Fruit fly (Drosophila melanogaster) whole organism, prepupa: ENCODE results near the gene CG9328.
A peak's percentile ranks its signal among the peaks of the same experiment; 100 is the strongest.

ENCODE experiments used
- Blimp-1 ChIP-seq: fragments of 200-800 bp; sonication (Bioruptor generic); optimal IDR thresholded peaks from 3 replicates; lab custom pipeline; 2017; ENCODE audit warnings: missing biosample characterization, missing genetic modification characterization, mild to moderate bottlenecking, moderate library complexity, missing genetic modification reagents
- CG10631 ChIP-seq: fragments of 200-800 bp; sonication (Bioruptor generic); optimal IDR thresholded peaks from 2 replicates; lab custom pipeline; 2016; ENCODE audit warnings: missing biosample characterization, missing genetic modification characterization
- CG11294 ChIP-seq: fragments of 200-800 bp; sonication (Bioruptor generic); IDR thresholded peaks from 2 replicates; pipeline ENCODE4 v1.3.6; 2022; ENCODE audit warnings: missing biosample characterization, missing genetic modification characterization
- CG11762 ChIP-seq: fragments of 200-800 bp; sonication (Bioruptor generic); optimal IDR thresholded peaks from 3 replicates; lab custom pipeline; 2016; ENCODE audit warnings: missing biosample characterization, missing genetic modification characterization; ENCODE audit not compliant: insufficient read depth
- CG1621 ChIP-seq: fragments of 200-800 bp; sonication (Bioruptor generic); optimal IDR thresholded peaks from 3 replicates; lab custom pipeline; 2018; ENCODE audit warnings: missing biosample characterization, mild to moderate bottlenecking, missing genetic modification characterization
- CG16779 ChIP-seq: fragments of 200-800 bp; sonication (Bioruptor generic); optimal IDR thresholded peaks from 3 replicates; lab custom pipeline; 2017; ENCODE audit warnings: missing biosample characterization, mild to moderate bottlenecking, missing genetic modification characterization
- CG3032 ChIP-seq: fragments of 200-800 bp; optimal IDR thresholded peaks from 2 replicates; lab custom pipeline; 2019; ENCODE audit warnings: missing biosample characterization, mild to moderate bottlenecking, missing genetic modification characterization, moderate library complexity
- CG34406 ChIP-seq: fragments of 200-800 bp; sonication (Bioruptor generic); optimal IDR thresholded peaks from 3 replicates; lab custom pipeline; 2016; ENCODE audit warnings: missing biosample characterization, missing genetic modification characterization
- CG3919 ChIP-seq: fragments of 200-800 bp; sonication (Bioruptor generic); optimal IDR thresholded peaks from 3 replicates; lab custom pipeline; 2016; ENCODE audit warnings: missing biosample characterization, missing genetic modification characterization
- CG6792 ChIP-seq: fragments of 200-800 bp; sonication (Bioruptor generic); optimal IDR thresholded peaks from 3 replicates; lab custom pipeline; 2016; ENCODE audit warnings: missing biosample characterization, missing genetic modification characterization
- CG6808 ChIP-seq: fragments of 200-800 bp; sonication (Bioruptor generic); optimal IDR thresholded peaks from 3 replicates; lab custom pipeline; 2017; ENCODE audit warnings: missing biosample characterization, missing genetic modification characterization, mild to moderate bottlenecking, moderate library complexity, missing genetic modification reagents
- CG6854 ChIP-seq: fragments of 200-800 bp; sonication (Bioruptor generic); optimal IDR thresholded peaks from 2 replicates; lab custom pipeline; 2017; ENCODE audit warnings: missing biosample characterization, mild to moderate bottlenecking, missing genetic modification characterization
- CG8119 ChIP-seq: fragments of 200-800 bp; sonication (Bioruptor generic); IDR thresholded peaks from 3 replicates; pipeline ENCODE4 v1.3.6; 2022; ENCODE audit warnings: missing biosample characterization, missing genetic modification characterization
- CG8632 ChIP-seq: fragments of 200-800 bp; sonication (Bioruptor generic); optimal IDR thresholded peaks from 3 replicates; lab custom pipeline; 2016; ENCODE audit warnings: missing biosample characterization, missing genetic modification characterization
- CG9139 ChIP-seq: fragments of 200-800 bp; sonication (Bioruptor generic); optimal IDR thresholded peaks from 3 replicates; lab custom pipeline; 2017; ENCODE audit warnings: missing biosample characterization, mild to moderate bottlenecking, missing genetic modification characterization
- Eip75B ChIP-seq: fragments of 200-800 bp; sonication (Bioruptor generic); optimal IDR thresholded peaks from 3 replicates; lab custom pipeline; 2016; ENCODE audit warnings: missing biosample characterization, missing genetic modification characterization
- Eip78C ChIP-seq: fragments of 200-800 bp; sonication (Bioruptor generic); peaks from one replicate; lab custom pipeline; 2016; ENCODE audit warnings: missing biosample characterization, missing genetic modification characterization
- Eip93F ChIP-seq: fragments of 200-800 bp; sonication (Bioruptor generic); optimal IDR thresholded peaks from 2 replicates; lab custom pipeline; 2016; ENCODE audit warnings: missing biosample characterization, mild to moderate bottlenecking, missing genetic modification characterization
- Ets21C ChIP-seq: fragments of 200-800 bp; sonication (Bioruptor generic); optimal IDR thresholded peaks from 3 replicates; lab custom pipeline; 2016; ENCODE audit warnings: missing biosample characterization, missing genetic modification characterization
- Ets96B ChIP-seq: fragments of 200-800 bp; optimal IDR thresholded peaks from 2 replicates; lab custom pipeline; 2019; ENCODE audit warnings: missing biosample characterization, mild to moderate bottlenecking, missing genetic modification characterization, moderate library complexity
- Gug ChIP-seq: fragments of 200-800 bp; sonication (Bioruptor generic); IDR thresholded peaks from 2 replicates; pipeline ENCODE4 v1.3.6; 2022; ENCODE audit warnings: missing biosample characterization, missing genetic modification characterization
- Hr38 ChIP-seq: sonication (Bioruptor generic); optimal IDR thresholded peaks from 2 replicates; lab custom pipeline; 2016; ENCODE audit warnings: missing biosample characterization, missing genetic modification characterization
- Hr39 ChIP-seq: fragments of 200-800 bp; sonication (Bioruptor generic); optimal IDR thresholded peaks from 2 replicates; lab custom pipeline; 2016; ENCODE audit warnings: missing biosample characterization, missing genetic modification characterization
- Lpt ChIP-seq: fragments of 200-800 bp; sonication (Bioruptor generic); optimal IDR thresholded peaks from 3 replicates; lab custom pipeline; 2016; ENCODE audit warnings: missing biosample characterization, missing genetic modification characterization
- Met ChIP-seq: fragments of 200-800 bp; sonication (Bioruptor generic); optimal IDR thresholded peaks from 3 replicates; lab custom pipeline; 2016; ENCODE audit warnings: missing biosample characterization, missing genetic modification characterization
- OdsH ChIP-seq: fragments of 200-800 bp; sonication (Bioruptor generic); optimal IDR thresholded peaks from 3 replicates; lab custom pipeline; 2016; ENCODE audit warnings: missing biosample characterization, missing genetic modification characterization
- Smox ChIP-seq: fragments of 200-800 bp; sonication (Bioruptor generic); optimal IDR thresholded peaks from 3 replicates; lab custom pipeline; 2016; ENCODE audit warnings: missing biosample characterization, missing genetic modification characterization
- Sox102F ChIP-seq: fragments of 200-800 bp; sonication (Bioruptor generic); optimal IDR thresholded peaks from 2 replicates; lab custom pipeline; 2016; ENCODE audit warnings: missing biosample characterization, mild to moderate bottlenecking, missing genetic modification characterization
- Sox14 ChIP-seq: fragments of 200-800 bp; sonication (Bioruptor generic); optimal IDR thresholded peaks from 3 replicates; lab custom pipeline; 2016; ENCODE audit warnings: missing biosample characterization, missing genetic modification characterization
- Sox15 ChIP-seq: fragments of 200-800 bp; sonication (Bioruptor generic); optimal IDR thresholded peaks from 3 replicates; lab custom pipeline; 2016; ENCODE audit warnings: missing biosample characterization, missing genetic modification characterization
- acj6 ChIP-seq: fragments of 200-800 bp; sonication (Bioruptor generic); optimal IDR thresholded peaks from 3 replicates; lab custom pipeline; 2016; ENCODE audit warnings: missing biosample characterization, missing genetic modification characterization
- cyc ChIP-seq: fragments of 200-800 bp; sonication (Bioruptor generic); optimal IDR thresholded peaks from 3 replicates; lab custom pipeline; 2016; ENCODE audit warnings: missing biosample characterization, missing genetic modification characterization
- dsx ChIP-seq: fragments of 200-800 bp; optimal IDR thresholded peaks from 3 replicates; lab custom pipeline; 2019; ENCODE audit warnings: missing biosample characterization, mild to moderate bottlenecking, missing genetic modification characterization, moderate library complexity; ENCODE audit not compliant: poor library complexity, severe bottlenecking
- eg ChIP-seq: fragments of 200-800 bp; sonication (Bioruptor generic); IDR thresholded peaks from 3 replicates; pipeline ENCODE4 v1.3.6; 2022; ENCODE audit warnings: missing biosample characterization, missing genetic modification characterization
- fd59A ChIP-seq: fragments of 200-800 bp; sonication (Bioruptor generic); optimal IDR thresholded peaks from 2 replicates; lab custom pipeline; 2017; ENCODE audit warnings: missing biosample characterization, mild to moderate bottlenecking, missing genetic modification characterization, missing genetic modification reagents
- fkh ChIP-seq: fragments of 200-800 bp; sonication (Bioruptor generic); optimal IDR thresholded peaks from 3 replicates; lab custom pipeline; 2017; ENCODE audit warnings: missing biosample characterization, mild to moderate bottlenecking, missing genetic modification characterization, moderate library complexity
- lz ChIP-seq: fragments of 200-800 bp; sonication (Bioruptor generic); optimal IDR thresholded peaks from 3 replicates; lab custom pipeline; 2016; ENCODE audit warnings: missing biosample characterization, missing genetic modification characterization
- pdm3 ChIP-seq: fragments of 200-800 bp; sonication (Bioruptor generic); optimal IDR thresholded peaks from 3 replicates; lab custom pipeline; 2016; ENCODE audit warnings: missing biosample characterization, missing genetic modification characterization
- salr ChIP-seq, 2 experiments: fragments of 200-800 bp; sonication (Bioruptor generic); optimal IDR thresholded peaks; 3 replicates each; lab custom pipeline; 2016 to 2018; ENCODE audit warnings: missing biosample characterization in 2 of 2, missing genetic modification characterization in 2 of 2, mild to moderate bottlenecking in 1 of 2
- spab ChIP-seq: fragments of 200-800 bp; sonication (Bioruptor generic); optimal IDR thresholded peaks from 2 replicates; lab custom pipeline; 2017; ENCODE audit warnings: missing biosample characterization, mild to moderate bottlenecking, missing genetic modification characterization, missing genetic modification reagents
- svp ChIP-seq: fragments of 200-800 bp; sonication (Bioruptor generic); peaks from one replicate; lab custom pipeline; 2016; ENCODE audit warnings: missing biosample characterization, missing genetic modification characterization
- topi ChIP-seq: fragments of 200-800 bp; sonication (Bioruptor generic); optimal IDR thresholded peaks from 3 replicates; lab custom pipeline; 2016; ENCODE audit warnings: missing biosample characterization, missing genetic modification characterization
- vri ChIP-seq: fragments of 200-800 bp; sonication (Bioruptor generic); optimal IDR thresholded peaks from 3 replicates; lab custom pipeline; 2016; ENCODE audit warnings: missing biosample characterization, mild to moderate bottlenecking, missing genetic modification characterization

Gene CG9328

dm6 chr2L:20799991-20800897, 2.7 kb downstream of the CG9328 start (continued):
- TF ChIP-seq vri (peak; percentile 97), Sox15 (GFP tag; lab: Kevin White, UChicago) (peak; percentile 91), CG6792 (GFP tag; lab: Kevin White, UChicago) (peak; percentile 95), Blimp-1 (peak; percentile 90), Met (GFP tag; lab: Kevin White, UChicago) (peak; percentile 99), CG6808 (GFP tag; lab: Kevin White, UChicago) (peak; percentile 97), Smox (peak; percentile 97), lz (GFP tag; lab: Kevin White, UChicago) (peak; percentile 97), CG8119 (GFP tag; lab: Robert Waterston, UW) (peak; percentile 77), OdsH (GFP tag; lab: Kevin White, UChicago) (peak; percentile 94), acj6 (GFP tag; lab: Kevin White, UChicago) (peak; percentile 96), cyc (GFP tag; lab: Kevin White, UChicago) (peak; percentile 98), CG3919 (GFP tag; lab: Kevin White, UChicago) (peak; percentile 97), Hr38 (no peak), CG10631 (GFP tag; lab: Kevin White, UChicago) (peak; percentile 95), Eip93F (GFP tag; lab: Kevin White, UChicago) (peak; percentile 95), CG11294 (no peak; the same call in 1 of the 2 replicates), svp (GFP tag; lab: Kevin White, UChicago) (peak; percentile 99), CG3032 (tag; lab: Kevin White, UChicago) (peak; percentile 97), Ets21C (GFP tag; lab: Kevin White, UChicago) (peak; percentile 97), CG9139 (GFP tag; lab: Kevin White, UChicago) (peak; percentile 95), CG1621 (tag; lab: Kevin White, UChicago) (peak; percentile 97)
- TF ChIP-seq, all 60 proteins: peak for 58

- no peak for TF ChIP-seq eg (GFP tag; lab: Robert Waterston, UW)
- no peak for TF ChIP-seq dsx (GFP tag; lab: Kevin White, UChicago)
- TF ChIP-seq fd59A = no peak
- no peak for TF ChIP-seq CG34406
- no peak for TF ChIP-seq Lpt (GFP tag; lab: Kevin White, UChicago)
- no peak for TF ChIP-seq Eip75B (GFP tag; lab: Kevin White, UChicago)
- TF ChIP-seq CG3032 (tag; lab: Kevin White, UChicago) = no peak
Observed at dm6 chr2L:20801801-20802200, 4.3 kb downstream of the CG9328 start.

- peak; percentile 37 for TF ChIP-seq spab (GFP tag; lab: Kevin White, UChicago)
- TF ChIP-seq OdsH (GFP tag; lab: Kevin White, UChicago) = peak; percentile 69
- TF ChIP-seq topi = peak; percentile 77
- peak; percentile 53 for TF ChIP-seq lz (GFP tag; lab: Kevin White, UChicago)
- peak; percentile 61 for TF ChIP-seq CG6792 (GFP tag; lab: Kevin White, UChicago)
- peak; percentile 61 for TF ChIP-seq Met (GFP tag; lab: Kevin White, UChicago)
- TF ChIP-seq Sox14 (GFP tag; lab: Kevin White, UChicago) = peak; percentile 49
- peak; percentile 83 for TF ChIP-seq cyc (GFP tag; lab: Kevin White, UChicago)
- TF ChIP-seq salr (GFP tag; optimal IDR thresholded peaks at IDR 0.05; lab: Kevin White, UChicago) = no peak
- TF ChIP-seq Gug (GFP tag; lab: Robert Waterston, UW) = peak; percentile 81
- peak; percentile 78 for TF ChIP-seq Ets96B
- no peak for TF ChIP-seq vri
- TF ChIP-seq acj6 (GFP tag; lab: Kevin White, UChicago) = peak; percentile 55
- peak; percentile 30 for TF ChIP-seq CG8632 (GFP tag; lab: Kevin White, UChicago)
- peak; percentile 53 for TF ChIP-seq Hr39 (GFP tag; lab: Kevin White, UChicago)
- TF ChIP-seq CG11294 = peak; percentile 61
- TF ChIP-seq dsx (GFP tag; lab: Kevin White, UChicago) = peak; percentile 64
- TF ChIP-seq Lpt (GFP tag; lab: Kevin White, UChicago) = peak; percentile 45
- TF ChIP-seq CG8119 (GFP tag; lab: Robert Waterston, UW) = peak; percentile 78
- peak; percentile 46 for TF ChIP-seq CG3032 (tag; lab: Kevin White, UChicago)
- TF ChIP-seq Eip93F (GFP tag; lab: Kevin White, UChicago) = no peak
- TF ChIP-seq Eip78C = peak; percentile 89
- TF ChIP-seq Sox15 (GFP tag; lab: Kevin White, UChicago) = peak; percentile 42
- TF ChIP-seq fkh (GFP tag; lab: Kevin White, UChicago) = no peak
- TF ChIP-seq CG6854 (GFP tag; lab: Kevin White, UChicago) = no peak
- no peak for TF ChIP-seq CG16779
- TF ChIP-seq Sox102F = peak; percentile 55
- peak; percentile 55 for TF ChIP-seq CG11762 (GFP tag; lab: Kevin White, UChicago)
- TF ChIP-seq pdm3 (GFP tag; lab: Kevin White, UChicago) = peak; percentile 67
- no peak for TF ChIP-seq Hr38
- peak; percentile 79 for TF ChIP-seq CG3919 (GFP tag; lab: Kevin White, UChicago)
Observed at dm6 chr2L:20802204-20802603, 4.7 kb downstream of the CG9328 start.
